Fruit fly (Drosophila melanogaster) whole organism, embryonic: ENCODE measurements around the gene Hmr.

ENCODE experiments used
- Antp ChIP-seq: fragments of 200-800 bp; sonication (Bioruptor generic); optimal IDR thresholded peaks from 3 replicates; lab custom pipeline; 2016; ENCODE audit warnings: missing biosample characterization, missing genetic modification characterization
- CG10147 ChIP-seq: fragments of 200-800 bp; sonication (Bioruptor generic); optimal IDR thresholded peaks from 2 replicates; lab custom pipeline; 2019; ENCODE audit warnings: missing biosample characterization, mild to moderate bottlenecking, missing genetic modification characterization, moderate library complexity
- CG10267 ChIP-seq: fragments of 200-800 bp; sonication (Bioruptor generic); optimal IDR thresholded peaks from 2 replicates; lab custom pipeline; 2018; ENCODE audit warnings: missing biosample characterization, mild to moderate bottlenecking, missing genetic modification characterization, moderate library complexity
- CG11504 ChIP-seq: fragments of 200-800 bp; sonication (Bioruptor generic); optimal IDR thresholded peaks from 3 replicates; lab custom pipeline; 2019; ENCODE audit warnings: missing biosample characterization, mild to moderate bottlenecking, missing genetic modification characterization, moderate library complexity
- CG11723 ChIP-seq: fragments of 200-800 bp; sonication (Bioruptor generic); optimal IDR thresholded peaks from 2 replicates; lab custom pipeline; 2017; ENCODE audit warnings: missing biosample characterization, mild to moderate bottlenecking, missing genetic modification characterization
- CG12236 ChIP-seq: fragments of 200-800 bp; sonication (Bioruptor generic); optimal IDR thresholded peaks from 2 replicates; lab custom pipeline; 2016; ENCODE audit warnings: missing biosample characterization, missing genetic modification characterization
- CG14860 ChIP-seq: fragments of 200-800 bp; sonication (Bioruptor generic); IDR thresholded peaks from 3 replicates; pipeline ENCODE4 v1.3.6; 2022; ENCODE audit warnings: missing biosample characterization, missing genetic modification characterization; ENCODE audit not compliant: partially characterized antibody
- CG15601 ChIP-seq: fragments of 200-800 bp; sonication (Bioruptor generic); optimal IDR thresholded peaks from 3 replicates; lab custom pipeline; 2019; ENCODE audit warnings: missing biosample characterization, mild to moderate bottlenecking, missing genetic modification characterization, moderate library complexity
- CG1647 ChIP-seq: fragments of 200-800 bp; sonication (Bioruptor generic); optimal IDR thresholded peaks from 3 replicates; lab custom pipeline; 2016; ENCODE audit warnings: missing biosample characterization, missing genetic modification characterization
- CG17361 ChIP-seq: fragments of 200-800 bp; sonication (Bioruptor generic); IDR thresholded peaks from 3 replicates; pipeline ENCODE4 v1.3.6; 2022; ENCODE audit warnings: missing biosample characterization, missing genetic modification characterization
- CG18764 ChIP-seq: fragments of 200-800 bp; sonication (Bioruptor generic); optimal IDR thresholded peaks from 3 replicates; lab custom pipeline; 2016; ENCODE audit warnings: missing biosample characterization, missing genetic modification characterization
- CG2199 ChIP-seq: fragments of 200-800 bp; sonication (Bioruptor generic); IDR thresholded peaks from 3 replicates; pipeline ENCODE4 v1.3.6; 2022; ENCODE audit warnings: missing biosample characterization, missing genetic modification characterization
- CG2889 ChIP-seq: fragments of 200-800 bp; sonication (Bioruptor generic); IDR thresholded peaks from 3 replicates; pipeline ENCODE4 v1.3.6; 2022; ENCODE audit warnings: missing biosample characterization, missing genetic modification characterization
- CG3726 ChIP-seq: fragments of 200-800 bp; sonication (Bioruptor generic); IDR thresholded peaks from 3 replicates; pipeline ENCODE4, ENCODE4 v1.3.6; 2022; ENCODE audit warnings: missing biosample characterization, missing genetic modification characterization
- CG4730 ChIP-seq: fragments of 200-800 bp; sonication (Bioruptor generic); IDR thresholded peaks from 2 replicates; pipeline ENCODE4 v1.3.6; 2022; ENCODE audit warnings: missing biosample characterization, missing genetic modification characterization
- CG4854 ChIP-seq: fragments of 200-800 bp; sonication (Bioruptor generic); optimal IDR thresholded peaks from 2 replicates; lab custom pipeline; 2016; ENCODE audit warnings: missing biosample characterization, missing genetic modification characterization, inconsistent platforms
- CG6854 ChIP-seq: fragments of 200-800 bp; sonication (Bioruptor generic); optimal IDR thresholded peaks from 3 replicates; lab custom pipeline; 2017; ENCODE audit warnings: missing biosample characterization, mild to moderate bottlenecking, missing genetic modification characterization
- CG7928 ChIP-seq: fragments of 200-800 bp; sonication (Bioruptor generic); optimal IDR thresholded peaks from 2 replicates; lab custom pipeline; 2017; ENCODE audit warnings: missing biosample characterization, mild to moderate bottlenecking, missing genetic modification characterization
- CG8089 ChIP-seq: fragments of 200-800 bp; sonication (Bioruptor generic); optimal IDR thresholded peaks from 3 replicates; lab custom pipeline; 2016; ENCODE audit warnings: missing biosample characterization, missing genetic modification characterization
- CG8290 ChIP-seq, 3 experiments: fragments of 200-800 bp; sonication (Bioruptor generic); optimal IDR thresholded peaks; 2 replicates each; lab custom pipeline; 2016 to 2019; ENCODE audit warnings: missing biosample characterization in 3 of 3, missing genetic modification characterization in 3 of 3, mild to moderate bottlenecking in 2 of 3, moderate library complexity in 1 of 3
- CG9437 ChIP-seq: fragments of 200-800 bp; sonication (Bioruptor generic); optimal IDR thresholded peaks from 2 replicates; lab custom pipeline; 2018; ENCODE audit warnings: missing biosample characterization, mild to moderate bottlenecking, missing genetic modification characterization
- CHES-1-like ChIP-seq: fragments of 200-800 bp; sonication (Bioruptor generic); optimal IDR thresholded peaks from 2 replicates; lab custom pipeline; 2016; ENCODE audit warnings: missing biosample characterization, missing genetic modification characterization
- CrebB ChIP-seq: fragments of 200-800 bp; sonication (Bioruptor generic); optimal IDR thresholded peaks from 3 replicates; lab custom pipeline; 2018; ENCODE audit warnings: missing biosample characterization, mild to moderate bottlenecking, missing genetic modification characterization
- Dbx ChIP-seq: fragments of 200-800 bp; sonication (Bioruptor generic); IDR thresholded peaks from 3 replicates; pipeline ENCODE4 v1.3.6; 2022; ENCODE audit warnings: missing biosample characterization, missing genetic modification characterization
- Dek ChIP-seq: fragments of 200-800 bp; sonication (Bioruptor generic); optimal IDR thresholded peaks from 3 replicates; lab custom pipeline; 2019; ENCODE audit warnings: missing biosample characterization, mild to moderate bottlenecking, missing genetic modification characterization, moderate library complexity
- Dip3 ChIP-seq: fragments of 200-800 bp; sonication (Bioruptor generic); optimal IDR thresholded peaks from 3 replicates; lab custom pipeline; 2016; ENCODE audit warnings: missing biosample characterization, missing genetic modification characterization
- HLH4C ChIP-seq: fragments of 200-800 bp; sonication (Bioruptor generic); IDR thresholded peaks from 3 replicates; pipeline ENCODE4 v1.3.6; 2022; ENCODE audit warnings: missing biosample characterization, missing genetic modification characterization; ENCODE audit not compliant: partially characterized antibody
- Hsf ChIP-seq: fragments of 200-800 bp; sonication (Bioruptor generic); optimal IDR thresholded peaks from 3 replicates; lab custom pipeline; 2016; ENCODE audit warnings: missing biosample characterization, missing genetic modification characterization
- Max ChIP-seq: fragments of 200-800 bp; sonication (Bioruptor generic); optimal IDR thresholded peaks from 2 replicates; lab custom pipeline; 2016; ENCODE audit warnings: missing biosample characterization, mild to moderate bottlenecking, missing genetic modification characterization
- Mrtf ChIP-seq: fragments of 200-800 bp; sonication (Bioruptor generic); IDR thresholded peaks from 3 replicates; pipeline ENCODE4 v1.3.6; 2022; ENCODE audit warnings: missing biosample characterization, missing genetic modification characterization
- Neu2 ChIP-seq: fragments of 200-800 bp; sonication (Bioruptor generic); optimal IDR thresholded peaks from 3 replicates; lab custom pipeline; 2016; ENCODE audit warnings: missing biosample characterization, missing genetic modification characterization, borderline replicate concordance
- Sry-β ChIP-seq: fragments of 200-800 bp; sonication (Bioruptor generic); optimal IDR thresholded peaks from 2 replicates; lab custom pipeline; 2018; ENCODE audit warnings: missing biosample characterization, mild to moderate bottlenecking, missing genetic modification characterization, moderate library complexity
- Stat92E ChIP-seq, 3 experiments: fragments of >200 bp in 2 of 3; fragments of 200-800 bp in 1 of 3; sonication (Bioruptor generic) in 1 of 3; optimal IDR thresholded peaks; 2 replicates each; lab custom pipeline; 2017 to 2019; ENCODE audit warnings: missing biosample characterization in 3 of 3, missing genetic modification characterization in 3 of 3, mild to moderate bottlenecking in 1 of 3, moderate library complexity in 1 of 3
- YL-1 ChIP-seq: fragments of 200-800 bp; sonication (Bioruptor generic); optimal IDR thresholded peaks from 3 replicates; lab custom pipeline; 2017; ENCODE audit warnings: missing biosample characterization, mild to moderate bottlenecking, missing genetic modification characterization
- aop ChIP-seq: fragments of 200-800 bp; sonication (Bioruptor generic); IDR thresholded peaks from 2 replicates; pipeline ENCODE4 v1.3.6; 2022; ENCODE audit warnings: missing biosample characterization, missing genetic modification characterization
- ci ChIP-seq: fragments of 200-800 bp; sonication (Bioruptor generic); IDR thresholded peaks from 3 replicates; pipeline ENCODE4 v1.3.6; 2022; ENCODE audit warnings: missing biosample characterization, missing genetic modification characterization
- dpn ChIP-seq, 2 experiments: fragments of 200-800 bp; sonication (Bioruptor generic); optimal IDR thresholded peaks; 3 replicates each; lab custom pipeline; 2016; ENCODE audit warnings: missing biosample characterization in 2 of 2, missing genetic modification characterization in 2 of 2
- eve ChIP-seq, 2 experiments: fragments of >200 bp; optimal IDR thresholded peaks; 2 replicates each; lab custom pipeline; 2017; ENCODE audit warnings: missing biosample characterization in 2 of 2, missing genetic modification characterization in 2 of 2
- fd3F ChIP-seq: fragments of 200-800 bp; sonication (Bioruptor generic); optimal IDR thresholded peaks from 2 replicates; lab custom pipeline; 2018; ENCODE audit warnings: missing biosample characterization, mild to moderate bottlenecking, missing genetic modification characterization, moderate library complexity
- gcm ChIP-seq: fragments of 200-800 bp; sonication (Bioruptor generic); optimal IDR thresholded peaks from 2 replicates; lab custom pipeline; 2019; ENCODE audit warnings: missing biosample characterization, mild to moderate bottlenecking, missing genetic modification characterization, moderate library complexity
- hbn ChIP-seq: fragments of 200-800 bp; sonication (Bioruptor generic); IDR thresholded peaks from 2 replicates; pipeline ENCODE4 v1.3.6; 2022; ENCODE audit warnings: missing biosample characterization, missing genetic modification characterization; ENCODE audit not compliant: partially characterized antibody
- her ChIP-seq: fragments of 200-800 bp; sonication (Bioruptor generic); optimal IDR thresholded peaks from 2 replicates; lab custom pipeline; 2016; ENCODE audit warnings: missing biosample characterization, missing genetic modification characterization
- jigr1 ChIP-seq: fragments of 200-800 bp; sonication (Bioruptor generic); IDR thresholded peaks from 3 replicates; pipeline ENCODE4 v1.3.6; 2022; ENCODE audit warnings: missing biosample characterization, missing genetic modification characterization
- ken ChIP-seq: fragments of 200-800 bp; sonication (Bioruptor generic); IDR thresholded peaks from 3 replicates; pipeline ENCODE4 v1.3.6; 2022; ENCODE audit warnings: missing biosample characterization, missing genetic modification characterization
- lilli ChIP-seq: fragments of 200-800 bp; sonication (Bioruptor generic); optimal IDR thresholded peaks from 3 replicates; lab custom pipeline; 2016; ENCODE audit warnings: missing biosample characterization, missing genetic modification characterization
- nerfin-1 ChIP-seq: fragments of 200-800 bp; sonication (Bioruptor generic); optimal IDR thresholded peaks from 3 replicates; lab custom pipeline; 2019; ENCODE audit warnings: missing biosample characterization, mild to moderate bottlenecking, missing genetic modification characterization, moderate library complexity
- onecut ChIP-seq: fragments of 200-800 bp; sonication (Bioruptor generic); IDR thresholded peaks from 2 replicates; pipeline ENCODE4 v1.3.6; 2022; ENCODE audit warnings: missing biosample characterization, missing genetic modification characterization
- pnt ChIP-seq: fragments of 200-800 bp; sonication (Bioruptor generic); optimal IDR thresholded peaks from 3 replicates; lab custom pipeline; 2016; ENCODE audit warnings: missing biosample characterization, missing genetic modification characterization
- ranshi ChIP-seq: fragments of 200-800 bp; sonication (Bioruptor generic); IDR thresholded peaks from 2 replicates; pipeline ENCODE4 v1.3.6; 2022; ENCODE audit warnings: missing biosample characterization, missing genetic modification characterization
- zfh1 ChIP-seq: fragments of 200-800 bp; sonication (Bioruptor generic); IDR thresholded peaks from 3 replicates; pipeline ENCODE4 v1.3.6; 2022; ENCODE audit warnings: missing biosample characterization, missing genetic modification characterization

Hmr gene

DNA sequence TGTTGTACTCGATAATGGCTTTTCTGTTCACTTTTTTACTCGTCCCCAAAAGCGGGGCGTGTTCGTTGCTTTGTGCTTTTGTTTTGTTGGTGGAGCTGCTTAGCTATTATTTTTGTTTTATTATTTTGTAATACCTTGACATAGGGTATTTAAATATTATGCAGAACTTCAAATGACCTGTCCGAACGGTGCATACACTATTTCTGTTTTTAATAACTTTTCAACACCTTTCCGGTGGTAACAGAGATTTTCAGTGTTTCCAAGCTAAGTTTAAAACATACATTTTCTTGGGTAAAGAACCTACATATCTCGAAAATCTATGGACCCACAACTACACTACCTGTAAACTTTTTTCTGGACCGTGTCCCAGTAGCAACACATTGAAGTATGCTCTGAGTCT is 8.2 kb downstream of the Hmr start (continued):
- TF ChIP-seq CG3726 (GFP tag; lab: Robert Waterston, UW) (0 out of 3 replicates have a peak, but pooled peaks have one; percentile 58), CG15601 (tag; lab: Kevin White, UChicago) (no peak), Dbx (0 out of 3 replicates have a peak, but pooled peaks have one; percentile 40), CG10267 (tag; lab: Kevin White, UChicago) (no peak), CG4730 (GFP tag; lab: Robert Waterston, UW) (0 out of 2 replicates have a peak, but pooled peaks have one; percentile 37), CG17361 (GFP tag; lab: Robert Waterston, UW) (0 out of 3 replicates have a peak, but pooled peaks have one; percentile 33), ranshi (peak; percentile 31; the same call in 1 of the 2 replicates), Neu2 (GFP tag; lab: Kevin White, UChicago) (no peak), CG8290 (GFP tag; optimal IDR thresholded peaks at IDR 0.05; lab: Kevin White, UChicago) (no peak), CG8290 (tag; optimal IDR thresholded peaks at IDR 0.05; lab: Kevin White, UChicago) (no peak), Max (no peak), CG1647 (GFP tag; lab: Kevin White, UChicago) (peak; percentile 17), Stat92E (GFP tag; optimal IDR thresholded peaks at IDR 0.05; lab: Kevin White, UChicago) (no peak), aop (GFP tag; lab: Robert Waterston, UW) (no peak), hbn (GFP tag; lab: Robert Waterston, UW) (no peak), CG12236 (GFP tag; lab: Kevin White, UChicago) (no peak), CG2199 (GFP tag; lab: Robert Waterston, UW) (no peak), CrebB (tag; lab: Kevin White, UChicago) (no peak), CG2889 (no peak), CG9437 (no peak), CG11504 (tag; lab: Kevin White, UChicago) (peak; percentile 66), her (GFP tag; lab: Kevin White, UChicago) (no peak), ken (GFP tag; lab: Robert Waterston, UW) (no peak), gcm (GFP tag; lab: Kevin White, UChicago) (no peak), jigr1 (GFP tag; lab: Robert Waterston, UW) (no peak), Dip3 (peak; percentile 56), lilli (GFP tag; lab: Kevin White, UChicago) (no peak), fd3F (GFP tag; lab: Kevin White, UChicago) (peak; percentile 35), Sry-β (no peak), CHES-1-like (GFP tag; lab: Kevin White, UChicago) (peak; percentile 9), Dek (no peak), pnt (GFP tag; lab: Kevin White, UChicago) (peak; percentile 25), onecut (GFP tag; lab: Robert Waterston, UW) (no peak; the same call in none of the 2 replicates), CG6854 (GFP tag; lab: Kevin White, UChicago) (no peak), CG14860 (GFP tag; lab: Robert Waterston, UW) (no peak), Mrtf (GFP tag; lab: Robert Waterston, UW) (no peak), ci (0 out of 3 replicates have a peak, but pooled peaks have one; percentile 38), Hsf (GFP tag; lab: Kevin White, UChicago) (peak; percentile 3), nerfin-1 (tag; lab: Kevin White, UChicago) (no peak), CG8089 (GFP tag; lab: Kevin White, UChicago) (no peak), CG11723 (GFP tag; lab: Kevin White, UChicago) (no peak), CG18764 (GFP tag; lab: Kevin White, UChicago) (no peak), Antp (GFP tag; lab: Kevin White, UChicago) (no peak), YL-1 (GFP tag; lab: Kevin White, UChicago) (no peak), CG10147 (peak; percentile 20), CG4854 (GFP tag; lab: Kevin White, UChicago) (peak; percentile 5), eve (GFP tag; optimal IDR thresholded peaks at IDR 0.05; lab: Kevin White, UChicago) (no peak), HLH4C (GFP tag; lab: Robert Waterston, UW) (no peak), dpn (GFP tag; optimal IDR thresholded peaks at IDR 0.05; lab: Kevin White, UChicago) (peak; percentile 15 to 45), zfh1 (GFP tag; lab: Robert Waterston, UW) (0 out of 3 replicates have a peak, but pooled peaks have one; percentile 46), CG7928 (GFP tag; lab: Kevin White, UChicago) (no peak)
